Fruit fly (Drosophila melanogaster): ENCODE measurements around the gene noc.

Gene noc

dm6 chr2L:14490097-14491070 lies at the start of gene noc (continued):
- peak; percentile 37 for TF ChIP-seq exex (tag; optimal IDR thresholded peaks at IDR 0.05)
- no peak for TF ChIP-seq tup (GFP tag; optimal IDR thresholded peaks at IDR 0.05)
- peak; percentile 44; the same call in 1 of the 2 replicates for TF ChIP-seq amos (GFP tag; IDR thresholded peaks at IDR 0.05; ENCODE audit: partially characterized antibody)
- TF ChIP-seq wdn (GFP tag; IDR thresholded peaks at IDR 0.05), result 0 out of 2 replicates have a peak, but pooled peaks have one; percentile 32
- TF ChIP-seq dysf (GFP tag; IDR thresholded peaks at IDR 0.05), result 0 out of 3 replicates have a peak, but pooled peaks have one; percentile 30
- TF ChIP-seq dan (GFP tag; IDR thresholded peaks at IDR 0.05), result no peak
- no peak for TF ChIP-seq slou (GFP tag; optimal IDR thresholded peaks at IDR 0.05)
- no peak for TF ChIP-seq NC2α (GFP tag; optimal IDR thresholded peaks at IDR 0.05)
- peak; percentile 99 for TF ChIP-seq Jarid2 (GFP tag; optimal IDR thresholded peaks at IDR 0.05)
- no peak for TF ChIP-seq CG11085 (GFP tag; IDR thresholded peaks at IDR 0.05)
- no peak for TF ChIP-seq CG17568 (GFP tag; optimal IDR thresholded peaks at IDR 0.05)
- TF ChIP-seq CG7357 (GFP tag; IDR thresholded peaks at IDR 0.05), result no peak
- TF ChIP-seq CG7987 (GFP tag; optimal IDR thresholded peaks at IDR 0.05), result peak; percentile 10
- TF ChIP-seq lbe (GFP tag; optimal IDR thresholded peaks at IDR 0.05), result peak; percentile 77
- peak; percentile 28; the same call in 1 of the 2 replicates for TF ChIP-seq nerfin-2 (GFP tag; IDR thresholded peaks at IDR 0.05; ENCODE audit: partially characterized antibody)
- peak; percentile 28 for TF ChIP-seq CG1603 (tag; optimal IDR thresholded peaks at IDR 0.05)
- TF ChIP-seq sqz (GFP tag; optimal IDR thresholded peaks at IDR 0.05), result peak; percentile 66
- TF ChIP-seq D19A (tag; optimal IDR thresholded peaks at IDR 0.05), result peak; percentile 8
- no peak for TF ChIP-seq luna (GFP tag; optimal IDR thresholded peaks at IDR 0.05)
- peak; percentile 2 for TF ChIP-seq dm (GFP tag; optimal IDR thresholded peaks at IDR 0.05)
- TF ChIP-seq rib (GFP tag; IDR thresholded peaks at IDR 0.05), result no peak; the same call in 1 of the 2 replicates
- TF ChIP-seq maf-S (GFP tag; optimal IDR thresholded peaks at IDR 0.05), result peak; percentile 1
- TF ChIP-seq CG5953 (GFP tag; IDR thresholded peaks at IDR 0.05), result peak; percentile 31; the same call in 1 of the 2 replicates
- TF ChIP-seq Gug (GFP tag; IDR thresholded peaks at IDR 0.05), result peak; percentile 15; the same call in 1 of the 4 replicates
- TF ChIP-seq tx (GFP tag; optimal IDR thresholded peaks at IDR 0.05), result no peak
- peak; percentile 55; the same call in 1 of the 3 replicates for TF ChIP-seq sr (GFP tag; IDR thresholded peaks at IDR 0.05)
- TF ChIP-seq Dref (GFP tag; IDR thresholded peaks at IDR 0.05), result no peak
- TF ChIP-seq CG1647 (GFP tag; optimal IDR thresholded peaks at IDR 0.05), result peak; percentile 21
- peak; percentile 17 for TF ChIP-seq CG1233 (GFP tag; optimal IDR thresholded peaks at IDR 0.05)
- peak; percentile 22 for TF ChIP-seq NK7.1 (GFP tag; optimal IDR thresholded peaks at IDR 0.05)
- no peak for TF ChIP-seq kay (GFP tag; optimal IDR thresholded peaks at IDR 0.05)
- TF ChIP-seq Eip74EF (GFP tag; optimal IDR thresholded peaks at IDR 0.05), result peak in 1 of 2 experiments; percentile 79
- peak; percentile 1 for TF ChIP-seq CG4854 (GFP tag; optimal IDR thresholded peaks at IDR 0.05)
- TF ChIP-seq Trl (optimal IDR thresholded peaks at IDR 0.05), result peak; percentile 100
- peak; percentile 89 for TF ChIP-seq Trl (GFP tag; optimal IDR thresholded peaks at IDR 0.05)
- no peak for TF ChIP-seq CG4617 (GFP tag; optimal IDR thresholded peaks at IDR 0.05; ENCODE audit: borderline replicate concordance)
- TF ChIP-seq odd (GFP tag; optimal IDR thresholded peaks at IDR 0.05), result peak; percentile 17
- peak; percentile 30 for TF ChIP-seq CG2678 (tag; optimal IDR thresholded peaks at IDR 0.05)
- TF ChIP-seq CG10543 (GFP tag; optimal IDR thresholded peaks at IDR 0.05), result peak; percentile 60
- no peak for TF ChIP-seq knrl (GFP tag; IDR thresholded peaks at IDR 0.05; ENCODE audit: partially characterized antibody)
- peak; percentile 95 for TF ChIP-seq Adf1 (GFP tag; IDR thresholded peaks at IDR 0.05)
- peak; percentile 30 for TF ChIP-seq CG15269 (tag; optimal IDR thresholded peaks at IDR 0.05)
- peak; percentile 7 for TF ChIP-seq disco-r (GFP tag; optimal IDR thresholded peaks at IDR 0.05)
- no peak for TF ChIP-seq dimm (GFP tag; IDR thresholded peaks at IDR 0.05)
- TF ChIP-seq CG7839 (tag; optimal IDR thresholded peaks at IDR 0.05), result peak; percentile 42
- TF ChIP-seq HmgD (GFP tag; optimal IDR thresholded peaks at IDR 0.05), result no peak
- TF ChIP-seq ato (GFP tag; IDR thresholded peaks at IDR 0.05; ENCODE audit: partially characterized antibody), result peak; percentile 50
- TF ChIP-seq zfh1 (GFP tag; IDR thresholded peaks at IDR 0.05), result peak; percentile 68; the same call in 2 of the 3 replicates

Data from whole organism, embryonic.